Fruit fly (Drosophila melanogaster) whole organism, embryonic: ENCODE results near the gene Zw.

Source experiments
- Asciz ChIP-seq: fragments of 200-800 bp; sonication (Bioruptor generic); optimal IDR thresholded peaks from 2 replicates; lab custom pipeline; 2017; ENCODE audit warnings: missing biosample characterization, mild to moderate bottlenecking, missing genetic modification characterization, missing genetic modification reagents
- B-H2 ChIP-seq: fragments of 200-800 bp; sonication (Bioruptor generic); optimal IDR thresholded peaks from 2 replicates; lab custom pipeline; 2018; ENCODE audit warnings: missing biosample characterization, mild to moderate bottlenecking, missing genetic modification characterization
- Bgb ChIP-seq: fragments of 200-800 bp; sonication (Bioruptor generic); IDR thresholded peaks from 2 replicates; pipeline ENCODE4 v1.3.6; 2022; ENCODE audit warnings: missing biosample characterization, missing genetic modification characterization; ENCODE audit not compliant: partially characterized antibody
- Bteb2 ChIP-seq: fragments of 200-800 bp; sonication (Bioruptor generic); optimal IDR thresholded peaks from 2 replicates; lab custom pipeline; 2016; ENCODE audit warnings: missing biosample characterization, missing genetic modification characterization
- CG11696 ChIP-seq: fragments of 200-800 bp; sonication (Bioruptor generic); IDR thresholded peaks from 2 replicates; pipeline ENCODE4 v1.3.6; 2022; ENCODE audit warnings: missing biosample characterization, missing genetic modification characterization
- CG12071 ChIP-seq: fragments of 200-800 bp; sonication (Bioruptor generic); optimal IDR thresholded peaks from 3 replicates; lab custom pipeline; 2018; ENCODE audit warnings: missing biosample characterization, mild to moderate bottlenecking, missing genetic modification characterization
- CG1233 ChIP-seq: fragments of 200-800 bp; sonication (Bioruptor generic); optimal IDR thresholded peaks from 4 replicates; lab custom pipeline; 2018; ENCODE audit warnings: missing biosample characterization, mild to moderate bottlenecking, missing genetic modification characterization
- CG14014 ChIP-seq: fragments of 200-800 bp; sonication (Bioruptor generic); IDR thresholded peaks from 2 replicates; pipeline ENCODE4 v1.3.6; 2022; ENCODE audit warnings: missing biosample characterization, missing genetic modification characterization
- CG1529 ChIP-seq: fragments of 200-800 bp; sonication (Bioruptor generic); optimal IDR thresholded peaks from 3 replicates; lab custom pipeline; 2018; ENCODE audit warnings: missing biosample characterization, missing genetic modification characterization
- CG1647 ChIP-seq: fragments of 200-800 bp; sonication (Bioruptor generic); optimal IDR thresholded peaks from 3 replicates; lab custom pipeline; 2016; ENCODE audit warnings: missing biosample characterization, missing genetic modification characterization
- CG1792 ChIP-seq: fragments of 200-800 bp; sonication (Bioruptor generic); optimal IDR thresholded peaks from 2 replicates; lab custom pipeline; 2016; ENCODE audit warnings: missing biosample characterization, missing genetic modification characterization
- CG30431 ChIP-seq: fragments of 200-800 bp; sonication (Bioruptor generic); optimal IDR thresholded peaks from 2 replicates; lab custom pipeline; 2017; ENCODE audit warnings: missing biosample characterization, missing genetic modification characterization
- CG33213 ChIP-seq: fragments of 200-800 bp; sonication (Bioruptor generic); optimal IDR thresholded peaks from 3 replicates; lab custom pipeline; 2016; ENCODE audit warnings: missing biosample characterization, missing genetic modification characterization
- CG7556 ChIP-seq: fragments of 200-800 bp; sonication (Bioruptor generic); optimal IDR thresholded peaks from 2 replicates; lab custom pipeline; 2017; ENCODE audit warnings: missing biosample characterization, mild to moderate bottlenecking, missing genetic modification characterization
- CG7786 ChIP-seq: fragments of 200-800 bp; sonication (Bioruptor generic); optimal IDR thresholded peaks from 2 replicates; lab custom pipeline; 2016; ENCODE audit warnings: missing biosample characterization, missing genetic modification characterization
- CTCF ChIP-seq: fragments of 200-800 bp; sonication (Bioruptor generic); optimal IDR thresholded peaks from 2 replicates; lab custom pipeline; 2017; ENCODE audit warnings: missing biosample characterization, mild to moderate bottlenecking, missing genetic modification characterization, moderate library complexity
- Camta ChIP-seq: fragments of 200-800 bp; sonication (Bioruptor generic); optimal IDR thresholded peaks from 2 replicates; lab custom pipeline; 2016; ENCODE audit warnings: missing biosample characterization, missing genetic modification characterization
- Chrac-16 ChIP-seq: fragments of 200-800 bp; sonication (Bioruptor generic); optimal IDR thresholded peaks from 3 replicates; lab custom pipeline; 2016; ENCODE audit warnings: missing biosample characterization, missing genetic modification characterization
- CrebB ChIP-seq: fragments of 200-800 bp; sonication (Bioruptor generic); optimal IDR thresholded peaks from 3 replicates; lab custom pipeline; 2018; ENCODE audit warnings: missing biosample characterization, mild to moderate bottlenecking, missing genetic modification characterization
- Deaf1 ChIP-seq: fragments of 200-800 bp; optimal IDR thresholded peaks from 3 replicates; lab custom pipeline; 2019; ENCODE audit warnings: missing biosample characterization, mild to moderate bottlenecking, missing genetic modification characterization, moderate library complexity
- Eip74EF ChIP-seq, 2 experiments: fragments of 200-800 bp in 1 of 2; fragments of >200 bp in 1 of 2; sonication (Bioruptor generic) in 1 of 2; optimal IDR thresholded peaks; 2 replicates each; lab custom pipeline; 2017 to 2019; ENCODE audit warnings: missing biosample characterization in 2 of 2, missing genetic modification characterization in 2 of 2, mild to moderate bottlenecking in 1 of 2, moderate library complexity in 1 of 2
- Elba2 ChIP-seq: fragments of 200-800 bp; sonication (Bioruptor generic); optimal IDR thresholded peaks from 3 replicates; lab custom pipeline; 2016; ENCODE audit warnings: missing biosample characterization, missing genetic modification characterization
- Gsc ChIP-seq: fragments of 200-800 bp; sonication (Bioruptor generic); IDR thresholded peaks from 2 replicates; pipeline ENCODE4 v1.3.6; 2022; ENCODE audit warnings: missing biosample characterization, missing genetic modification characterization
- Hand ChIP-seq: fragments of 200-800 bp; sonication (Bioruptor generic); optimal IDR thresholded peaks from 2 replicates; lab custom pipeline; 2017; ENCODE audit warnings: mild to moderate bottlenecking, missing biosample characterization, missing genetic modification reagents, missing genetic modification characterization
- Hr3 ChIP-seq: fragments of 200-800 bp; sonication (Bioruptor generic); optimal IDR thresholded peaks from 3 replicates; lab custom pipeline; 2016; ENCODE audit warnings: missing biosample characterization, missing genetic modification characterization
- Hr51 ChIP-seq, 2 experiments: fragments of 200-800 bp; sonication (Bioruptor generic); optimal IDR thresholded peaks; 2 replicates in 1 of 2; 3 replicates in 1 of 2; lab custom pipeline; 2016 to 2018; ENCODE audit warnings: missing biosample characterization in 2 of 2, missing genetic modification characterization in 2 of 2, mild to moderate bottlenecking in 1 of 2, moderate library complexity in 1 of 2
- Lim3 ChIP-seq: fragments of 200-800 bp; sonication (Bioruptor generic); IDR thresholded peaks from 2 replicates; pipeline ENCODE4 v1.3.6; 2022; ENCODE audit warnings: missing biosample characterization, missing genetic modification characterization
- Lpt ChIP-seq: fragments of >200 bp; optimal IDR thresholded peaks from 2 replicates; lab custom pipeline; 2018; ENCODE audit warnings: missing biosample characterization, missing genetic modification characterization
- NFAT ChIP-seq: fragments of 200-800 bp; sonication (Bioruptor generic); IDR thresholded peaks from 2 replicates; pipeline ENCODE4 v1.3.6; 2022; ENCODE audit warnings: missing biosample characterization, missing genetic modification characterization
- NfI ChIP-seq: fragments of 200-800 bp; sonication (Bioruptor generic); optimal IDR thresholded peaks from 3 replicates; lab custom pipeline; 2018; ENCODE audit warnings: missing biosample characterization, mild to moderate bottlenecking, missing genetic modification characterization, moderate library complexity
- Vsx1 ChIP-seq: fragments of 200-800 bp; sonication (Bioruptor generic); optimal IDR thresholded peaks from 2 replicates; lab custom pipeline; 2017; ENCODE audit warnings: missing biosample characterization, mild to moderate bottlenecking, missing genetic modification characterization, missing genetic modification reagents
- YL-1 ChIP-seq: fragments of 200-800 bp; sonication (Bioruptor generic); optimal IDR thresholded peaks from 3 replicates; lab custom pipeline; 2017; ENCODE audit warnings: missing biosample characterization, mild to moderate bottlenecking, missing genetic modification characterization
- ab ChIP-seq: fragments of 200-800 bp; sonication (Bioruptor generic); optimal IDR thresholded peaks from 2 replicates; lab custom pipeline; 2016; ENCODE audit warnings: missing biosample characterization, missing genetic modification characterization
- bbx ChIP-seq: fragments of 200-800 bp; sonication (Bioruptor generic); IDR thresholded peaks from 2 replicates; pipeline ENCODE4 v1.3.6; 2022; ENCODE audit warnings: missing biosample characterization, missing genetic modification characterization; ENCODE audit not compliant: partially characterized antibody
- bigmax ChIP-seq: fragments of 200-800 bp; sonication (Bioruptor generic); optimal IDR thresholded peaks from 2 replicates; lab custom pipeline; 2018; ENCODE audit warnings: missing biosample characterization, mild to moderate bottlenecking, missing genetic modification characterization
- esg ChIP-seq: fragments of 200-800 bp; sonication (Bioruptor generic); conservative IDR thresholded peaks from 2 replicates; pipeline ENCODE4 v1.3.6; 2022; ENCODE audit warnings: missing biosample characterization, missing genetic modification characterization
- fru ChIP-seq: fragments of >200 bp; optimal IDR thresholded peaks from 2 replicates; lab custom pipeline; 2017
- gcm ChIP-seq: fragments of 200-800 bp; sonication (Bioruptor generic); optimal IDR thresholded peaks from 2 replicates; lab custom pipeline; 2019; ENCODE audit warnings: missing biosample characterization, mild to moderate bottlenecking, missing genetic modification characterization, moderate library complexity
- grn ChIP-seq: fragments of 200-800 bp; sonication (Bioruptor generic); optimal IDR thresholded peaks from 3 replicates; lab custom pipeline; 2017; ENCODE audit warnings: missing biosample characterization, missing genetic modification characterization
- her ChIP-seq: fragments of 200-800 bp; sonication (Bioruptor generic); optimal IDR thresholded peaks from 2 replicates; lab custom pipeline; 2016; ENCODE audit warnings: missing biosample characterization, missing genetic modification characterization
- jigr1 ChIP-seq: fragments of 200-800 bp; sonication (Bioruptor generic); IDR thresholded peaks from 3 replicates; pipeline ENCODE4 v1.3.6; 2022; ENCODE audit warnings: missing biosample characterization, missing genetic modification characterization
- ken ChIP-seq: fragments of 200-800 bp; sonication (Bioruptor generic); IDR thresholded peaks from 3 replicates; pipeline ENCODE4 v1.3.6; 2022; ENCODE audit warnings: missing biosample characterization, missing genetic modification characterization
- lab ChIP-seq: fragments of 200-800 bp; sonication (Bioruptor generic); optimal IDR thresholded peaks from 3 replicates; lab custom pipeline; 2017; ENCODE audit warnings: missing biosample characterization, missing genetic modification characterization, mild to moderate bottlenecking, moderate library complexity, missing genetic modification reagents
- nom ChIP-seq: fragments of 200-800 bp; sonication (Bioruptor generic); optimal IDR thresholded peaks from 2 replicates; lab custom pipeline; 2017; ENCODE audit warnings: missing biosample characterization, missing genetic modification characterization, mild to moderate bottlenecking, moderate library complexity, missing genetic modification reagents
- p53 ChIP-seq: fragments of 200-800 bp; sonication (Bioruptor generic); optimal IDR thresholded peaks from 2 replicates; lab custom pipeline; 2016; ENCODE audit warnings: missing biosample characterization, missing genetic modification characterization
- peb ChIP-seq: fragments of 200-800 bp; sonication (Bioruptor generic); IDR thresholded peaks from 2 replicates; pipeline ENCODE4 v1.3.6; 2022; ENCODE audit warnings: missing biosample characterization, missing genetic modification characterization
- pzg ChIP-seq: fragments of 200-800 bp; sonication (Bioruptor generic); optimal IDR thresholded peaks from 3 replicates; lab custom pipeline; 2018; ENCODE audit warnings: missing biosample characterization, mild to moderate bottlenecking, missing genetic modification characterization, moderate library complexity
- sd ChIP-seq: fragments of 200-800 bp; sonication (Bioruptor generic); optimal IDR thresholded peaks from 3 replicates; lab custom pipeline; 2018; ENCODE audit warnings: missing biosample characterization, mild to moderate bottlenecking, missing genetic modification characterization, moderate library complexity
- sim ChIP-seq: fragments of 200-800 bp; sonication (Bioruptor generic); IDR thresholded peaks from 2 replicates; pipeline ENCODE4 v1.3.6; 2022; ENCODE audit warnings: missing biosample characterization, missing genetic modification characterization
- slp2 ChIP-seq: fragments of 200-800 bp; sonication (Bioruptor generic); optimal IDR thresholded peaks from 2 replicates; lab custom pipeline; 2016; ENCODE audit warnings: missing biosample characterization, missing genetic modification characterization
- zfh1 ChIP-seq: fragments of 200-800 bp; sonication (Bioruptor generic); IDR thresholded peaks from 3 replicates; pipeline ENCODE4 v1.3.6; 2022; ENCODE audit warnings: missing biosample characterization, missing genetic modification characterization

The Zw gene

DNA sequence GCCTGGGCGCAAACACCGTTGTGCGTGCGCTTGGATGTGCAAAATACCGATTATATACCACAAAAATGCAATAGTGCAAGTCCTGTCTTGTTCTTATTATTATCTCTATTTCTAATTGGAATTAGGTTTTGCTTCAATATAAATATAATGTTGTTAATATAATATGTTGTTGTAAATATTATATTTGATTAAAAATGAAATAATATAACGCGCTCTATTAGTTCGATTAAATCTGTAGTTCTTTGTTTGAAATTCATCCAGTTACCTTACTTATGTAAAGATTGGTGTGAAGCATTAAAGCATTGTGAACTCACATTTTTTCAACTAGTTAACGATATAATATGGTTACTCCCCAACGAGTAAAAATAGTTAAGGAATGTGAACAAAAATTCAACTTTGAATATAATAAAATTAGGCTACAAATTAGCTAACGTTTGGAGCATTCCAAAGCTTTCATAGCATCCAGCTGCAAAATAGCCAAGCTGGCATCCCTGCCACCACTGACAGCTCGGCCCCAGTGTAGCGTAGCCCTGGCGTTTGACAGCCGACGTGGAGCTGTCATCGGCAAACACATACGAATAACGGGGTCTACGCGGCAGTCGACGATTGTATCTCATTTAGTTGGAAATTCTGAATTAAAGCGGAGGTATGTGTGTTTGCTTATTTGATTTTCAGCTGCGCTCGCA, 24.1 kb upstream of the Zw start, which contains the start of the genes CG12237 and Sec61gamma (continued):
- peak; percentile 84 for TF ChIP-seq sd
- peak; percentile 14 for TF ChIP-seq CG1647 (GFP tag; lab: Kevin White, UChicago)
- TF ChIP-seq CrebB (tag; lab: Kevin White, UChicago), result peak; percentile 0
- no peak for TF ChIP-seq fru (lab: Kevin White, UChicago)
- TF ChIP-seq CG33213, result peak; percentile 39
- TF ChIP-seq CG14014 (GFP tag; lab: Robert Waterston, UW), result peak; percentile 9; the same call in 1 of the 2 replicates
- peak; percentile 33; the same call in 1 of the 3 replicates for TF ChIP-seq zfh1
- no peak for TF ChIP-seq CG12071 (GFP tag; lab: Kevin White, UChicago)
- TF ChIP-seq peb (GFP tag; lab: Robert Waterston, UW), result no peak
- TF ChIP-seq slp2 (GFP tag; lab: Kevin White, UChicago), result peak; percentile 13
- TF ChIP-seq NFAT, result no peak
- TF ChIP-seq YL-1, result peak; percentile 79
- TF ChIP-seq ab (GFP tag; lab: Kevin White, UChicago), result no peak
- no peak for TF ChIP-seq Asciz
- TF ChIP-seq CTCF, result no peak
- peak; percentile 13 for TF ChIP-seq Bteb2
- TF ChIP-seq CG7556 (GFP tag; lab: Kevin White, UChicago), result no peak
- no peak for TF ChIP-seq Hr51 (GFP tag; optimal IDR thresholded peaks at IDR 0.05; lab: Kevin White, UChicago)
- no peak for TF ChIP-seq grn (GFP tag; lab: Kevin White, UChicago)
- no peak for TF ChIP-seq gcm (GFP tag; lab: Kevin White, UChicago)
- TF ChIP-seq CG30431 (GFP tag; lab: Kevin White, UChicago), result no peak
- TF ChIP-seq her (GFP tag; lab: Kevin White, UChicago), result no peak
- no peak for TF ChIP-seq Hr3 (GFP tag; lab: Kevin White, UChicago)
- TF ChIP-seq CG1792 (GFP tag; lab: Kevin White, UChicago), result no peak
- peak; percentile 72 for TF ChIP-seq nom
- no peak for TF ChIP-seq bigmax (GFP tag; lab: Kevin White, UChicago)
- no peak for TF ChIP-seq Gsc
- no peak for TF ChIP-seq Vsx1
- TF ChIP-seq sim (GFP tag; lab: Robert Waterston, UW), result no peak
- peak; percentile 84 for TF ChIP-seq pzg (GFP tag; lab: Kevin White, UChicago)
- 0 out of 3 replicates have a peak, but pooled peaks have one; percentile 54 for TF ChIP-seq ken (GFP tag; lab: Robert Waterston, UW)
- TF ChIP-seq Chrac-16 (GFP tag; lab: Kevin White, UChicago), result no peak
- TF ChIP-seq Eip74EF (GFP tag; optimal IDR thresholded peaks at IDR 0.05; lab: Kevin White, UChicago), result no peak
- TF ChIP-seq CG11696 (GFP tag; lab: Robert Waterston, UW), result no peak
- TF ChIP-seq lab (GFP tag; lab: Kevin White, UChicago), result no peak
- TF ChIP-seq Deaf1 (tag; lab: Kevin White, UChicago), result peak; percentile 91
- TF ChIP-seq Hand (GFP tag; lab: Kevin White, UChicago), result no peak
- no peak for TF ChIP-seq bbx (GFP tag; lab: Robert Waterston, UW)
- TF ChIP-seq jigr1 (GFP tag; lab: Robert Waterston, UW), result no peak
- TF ChIP-seq Lim3 (GFP tag; lab: Robert Waterston, UW), result no peak
- peak; percentile 11 for TF ChIP-seq NfI (GFP tag; lab: Kevin White, UChicago)
- TF ChIP-seq Camta, result no peak
- TF ChIP-seq Elba2 (GFP tag; lab: Kevin White, UChicago), result no peak
- TF ChIP-seq esg (GFP tag; lab: Robert Waterston, UW), result no peak
- peak; percentile 30; the same call in 1 of the 2 replicates for TF ChIP-seq Bgb (GFP tag; lab: Robert Waterston, UW)
- no peak for TF ChIP-seq Lpt
- peak; percentile 44 for TF ChIP-seq B-H2 (GFP tag; lab: Kevin White, UChicago)
- no peak for TF ChIP-seq CG7786 (GFP tag; lab: Kevin White, UChicago)
- no peak for TF ChIP-seq CG1529 (GFP tag; lab: Kevin White, UChicago)
- peak; percentile 44 for TF ChIP-seq p53
- TF ChIP-seq CG1233, result no peak
